Fruit fly (Drosophila melanogaster) whole organism, prepupa: ENCODE measurements around the gene AANATL2.

Experiments used
- CG16779 ChIP-seq: fragments of 200-800 bp; sonication (Bioruptor generic); optimal IDR thresholded peaks from 3 replicates; lab custom pipeline; 2017; ENCODE audit warnings: missing biosample characterization, mild to moderate bottlenecking, missing genetic modification characterization
- CG3032 ChIP-seq: fragments of 200-800 bp; optimal IDR thresholded peaks from 2 replicates; lab custom pipeline; 2019; ENCODE audit warnings: missing biosample characterization, mild to moderate bottlenecking, missing genetic modification characterization, moderate library complexity
- CG9139 ChIP-seq: fragments of 200-800 bp; sonication (Bioruptor generic); optimal IDR thresholded peaks from 3 replicates; lab custom pipeline; 2017; ENCODE audit warnings: missing biosample characterization, mild to moderate bottlenecking, missing genetic modification characterization
- Hr38 ChIP-seq: sonication (Bioruptor generic); optimal IDR thresholded peaks from 2 replicates; lab custom pipeline; 2016; ENCODE audit warnings: missing biosample characterization, missing genetic modification characterization
- OdsH ChIP-seq: fragments of 200-800 bp; sonication (Bioruptor generic); optimal IDR thresholded peaks from 3 replicates; lab custom pipeline; 2016; ENCODE audit warnings: missing biosample characterization, missing genetic modification characterization
- Sox14 ChIP-seq: fragments of 200-800 bp; sonication (Bioruptor generic); optimal IDR thresholded peaks from 3 replicates; lab custom pipeline; 2016; ENCODE audit warnings: missing biosample characterization, missing genetic modification characterization
- fd59A ChIP-seq: fragments of 200-800 bp; sonication (Bioruptor generic); optimal IDR thresholded peaks from 2 replicates; lab custom pipeline; 2017; ENCODE audit warnings: missing biosample characterization, mild to moderate bottlenecking, missing genetic modification characterization, missing genetic modification reagents
- pdm3 ChIP-seq: fragments of 200-800 bp; sonication (Bioruptor generic); optimal IDR thresholded peaks from 3 replicates; lab custom pipeline; 2016; ENCODE audit warnings: missing biosample characterization, missing genetic modification characterization

Gene AANATL2

dm6 chr2L:6301616-6302015 lies 46.0 kb downstream of the AANATL2 start:
- TF ChIP-seq CG9139 (GFP tag; lab: Kevin White, UChicago) = no peak
- TF ChIP-seq pdm3 = no peak
- TF ChIP-seq OdsH (GFP tag; lab: Kevin White, UChicago) = no peak
- no peak for TF ChIP-seq Hr38 (GFP tag; lab: Kevin White, UChicago)
- no peak for TF ChIP-seq CG16779 (tag; lab: Kevin White, UChicago)
- no peak for TF ChIP-seq Sox14 (GFP tag; lab: Kevin White, UChicago)
- TF ChIP-seq fd59A (GFP tag; lab: Kevin White, UChicago) = no peak
- TF ChIP-seq CG3032 (tag; lab: Kevin White, UChicago) = no peak
- TF ChIP-seq, all 60 proteins: peak for 0
